Worm (Caenorhabditis elegans): ENCODE results near the gene aagr-3.

The aagr-3 gene

ce11 chrV:9733920-9734454 is 4.7 kb upstream of the aagr-3 start, which contains the start of gene cal-7:
Gene cal-7 (plus strand): TSS chrV:9734103.
- TF ChIP-seq dpff-1 (tag; optimal IDR thresholded peaks at IDR 0.05) (peak; percentile 3), ztf-26 (tag; optimal IDR thresholded peaks at IDR 0.05) (peak; percentile 55), pbrm-1 (GFP tag; IDR thresholded peaks at IDR 0.05) (no peak), ama-1 (optimal IDR thresholded peaks at IDR 0.05) (no peak), ama-1 (GFP tag; optimal IDR thresholded peaks at IDR 0.05) (peak in 1 of 2 experiments; percentile 61), lin-40 (tag; optimal IDR thresholded peaks at IDR 0.05) (peak; percentile 18), repo-1 (tag; optimal IDR thresholded peaks at IDR 0.05) (peak; percentile 53), ceh-91 (GFP tag; IDR thresholded peaks at IDR 0.05) (0 out of 2 replicates have a peak, but pooled peaks have one; percentile 11), ekl-4 (GFP tag; IDR thresholded peaks at IDR 0.05) (0 out of 2 replicates have a peak, but pooled peaks have one; percentile 29), somi-1 (GFP tag; optimal IDR thresholded peaks at IDR 0.05) (no peak), ZK185.1 (tag; optimal IDR thresholded peaks at IDR 0.05; ENCODE audit: poor library complexity, severe bottlenecking) (peak; percentile 15), chd-7 (tag; optimal IDR thresholded peaks at IDR 0.05) (peak; percentile 24), ceh-58 (GFP tag; IDR thresholded peaks at IDR 0.05) (no peak), nhr-179 (tag; optimal IDR thresholded peaks at IDR 0.05) (no peak)

- TF ChIP-seq Y79H2A.3 (GFP tag; conservative IDR thresholded peaks at IDR 0.05) (no peak), lin-54 (GFP tag; optimal IDR thresholded peaks at IDR 0.05) (no peak), unc-62 (GFP tag; optimal IDR thresholded peaks at IDR 0.05) (no peak), hsf-1 (GFP tag; IDR thresholded peaks at IDR 0.05) (no peak), die-1 (tag; optimal IDR thresholded peaks at IDR 0.05) (no peak), sdz-38 (tag; optimal IDR thresholded peaks at IDR 0.05) (no peak), tbp1 (GFP tag; optimal IDR thresholded peaks at IDR 0.05) (no peak), F39B2.1 (GFP tag; IDR thresholded peaks at IDR 0.05) (no peak), fkh-3 (tag; optimal IDR thresholded peaks at IDR 0.05) (no peak), bed-1 (GFP tag; IDR thresholded peaks at IDR 0.05) (no peak), mel-28 (tag; optimal IDR thresholded peaks at IDR 0.05; ENCODE audit: borderline replicate concordance) (no peak), F49E8.2 (tag; optimal IDR thresholded peaks at IDR 0.05; ENCODE audit: insufficient read depth) (no peak), K12H6.12 (tag; optimal IDR thresholded peaks at IDR 0.05) (no peak), mxl-1 (tag; optimal IDR thresholded peaks at IDR 0.05) (no peak), ama-1 (optimal IDR thresholded peaks at IDR 0.05) (peak; percentile 52), ama-1 (GFP tag; optimal IDR thresholded peaks at IDR 0.05) (no peak), rcor-1 (GFP tag; IDR thresholded peaks at IDR 0.05) (no peak), Y95B8A.8 (GFP tag; IDR thresholded peaks at IDR 0.05) (no peak), ekl-4 (GFP tag; IDR thresholded peaks at IDR 0.05) (no peak), F22D6.2 (tag; optimal IDR thresholded peaks at IDR 0.05) (no peak), ceh-79 (tag; optimal IDR thresholded peaks at IDR 0.05) (no peak), F33H1.4 (GFP tag; IDR thresholded peaks at IDR 0.05) (no peak), nfyb-1 (GFP tag; IDR thresholded peaks at IDR 0.05) (peak; percentile 31; the same call in 1 of the 2 replicates), zim-3 (tag; optimal IDR thresholded peaks at IDR 0.05) (peak; percentile 1), egl-44 (GFP tag; IDR thresholded peaks at IDR 0.05) (no peak), T07F8.4 (tag; optimal IDR thresholded peaks at IDR 0.05) (no peak), snpc-4 (GFP tag; optimal IDR thresholded peaks at IDR 0.05) (no peak), snpc-4 (tag; optimal IDR thresholded peaks at IDR 0.05) (no peak), cebp-2 (GFP tag; IDR thresholded peaks at IDR 0.05) (no peak), lsl-1 (GFP tag; optimal IDR thresholded peaks at IDR 0.05) (no peak), F37B4.10 (GFP tag; IDR thresholded peaks at IDR 0.05) (no peak), madf-10 (tag; optimal IDR thresholded peaks at IDR 0.05) (no peak), B0035.1 (tag; optimal IDR thresholded peaks at IDR 0.05) (no peak), hmg-20 (GFP tag; IDR thresholded peaks at IDR 0.05) (0 out of 2 replicates have a peak, but pooled peaks have one; percentile 4), ztf-3 (GFP tag; optimal IDR thresholded peaks at IDR 0.05) (no peak), nfya-2 (GFP tag; IDR thresholded peaks at IDR 0.05) (no peak)
Measured at ce11 chrV:9731852-9732251, 2.5 kb upstream of the aagr-3 start.

Measured in whole organism, young adult.